Worm (Caenorhabditis elegans) whole organism, mixed stage, embryonic: ENCODE measurements around the gene F39B3.3.
"Not testable (repeated sequence)": the region's sequence is repeated elsewhere in the genome, so short reads cannot be mapped to it uniquely, and the experiment has no call there.

ENCODE experiments used
- elt-1 ChIP-seq: sonication (generic microtip); optimal IDR thresholded peaks from 2 replicates; lab custom pipeline; 2017; ENCODE audit warnings: missing genetic modification characterization, mild to moderate bottlenecking, missing compliant biosample characterization, antibody characterized with exemption, moderate library complexity, borderline replicate concordance; ENCODE audit not compliant: insufficient read depth
- elt-3 ChIP-seq: fragments of 150-350 bp; optimal IDR thresholded peaks from 2 replicates; lab custom pipeline; 2014; ENCODE audit warnings: missing biosample characterization, missing genetic modification characterization
- lin-13 ChIP-seq: fragments of 150-350 bp; optimal IDR thresholded peaks from 2 replicates; lab custom pipeline; 2014; ENCODE audit warnings: missing biosample characterization, missing genetic modification characterization
- lsy-2 ChIP-seq: fragments of 150-350 bp; optimal IDR thresholded peaks from 2 replicates; lab custom pipeline; 2014; ENCODE audit warnings: missing biosample characterization, missing genetic modification characterization
- mab-5 ChIP-seq: fragments of 150-350 bp; optimal IDR thresholded peaks from 2 replicates; lab custom pipeline; 2014; ENCODE audit warnings: missing biosample characterization, missing genetic modification characterization
- nhr-12 ChIP-seq: fragments of 150-350 bp; optimal IDR thresholded peaks from 2 replicates; lab custom pipeline; 2014; ENCODE audit warnings: missing biosample characterization, missing genetic modification characterization
- nhr-28 ChIP-seq: fragments of 150-350 bp; optimal IDR thresholded peaks from 2 replicates; lab custom pipeline; 2014; ENCODE audit warnings: missing biosample characterization, missing genetic modification characterization
- nhr-76 ChIP-seq: sonication (generic microtip); optimal IDR thresholded peaks from 2 replicates; lab custom pipeline; 2017; ENCODE audit warnings: missing biosample characterization, missing genetic modification characterization
- pha-4 ChIP-seq: fragments of 150-350 bp; optimal IDR thresholded peaks from 2 replicates; lab custom pipeline; 2018; ENCODE audit warnings: missing biosample characterization, missing genetic modification reagents, missing genetic modification characterization
- snpc-4 ChIP-seq: fragments of 150-350 bp; optimal IDR thresholded peaks from 2 replicates; lab custom pipeline; 2014; ENCODE audit warnings: missing biosample characterization, missing genetic modification characterization
- sptf-1 ChIP-seq: sonication (generic microtip); optimal IDR thresholded peaks from 2 replicates; lab custom pipeline; 2017; ENCODE audit warnings: mild to moderate bottlenecking, missing genetic modification characterization, moderate library complexity, missing compliant biosample characterization
- unc-39 ChIP-seq: fragments of 150-350 bp; optimal IDR thresholded peaks from 2 replicates; lab custom pipeline; 2014; ENCODE audit warnings: missing biosample characterization, missing genetic modification characterization
- unc-62 ChIP-seq: fragments of 150-350 bp; optimal IDR thresholded peaks from 2 replicates; lab custom pipeline; 2014; ENCODE audit warnings: missing biosample characterization, missing genetic modification reagents, missing genetic modification characterization
- ztf-11 ChIP-seq: fragments of 150-350 bp; optimal IDR thresholded peaks from 2 replicates; lab custom pipeline; 2014; ENCODE audit warnings: missing biosample characterization, missing genetic modification characterization

DNA sequence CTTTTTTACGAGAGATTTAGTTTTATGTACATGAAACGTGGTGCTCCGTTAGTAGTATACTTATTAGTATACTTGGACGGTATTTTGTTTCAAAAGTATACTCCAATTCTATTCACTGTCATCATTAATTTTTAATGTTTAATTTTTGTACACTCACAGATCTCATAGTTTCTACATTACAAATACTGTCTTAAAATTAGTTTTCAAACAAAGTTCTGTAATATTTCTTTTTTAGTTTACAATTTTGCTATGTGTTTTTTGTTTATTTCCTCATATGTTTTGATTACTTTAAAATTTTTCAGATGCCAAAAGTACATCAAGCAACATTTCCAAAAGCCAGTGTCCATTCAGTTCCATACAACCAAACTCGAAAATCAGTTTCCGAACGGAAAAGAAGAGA is 28.2 kb downstream of the F39B3.3 start, which contains the start of gene hlh-28:
- not testable (repeated sequence) for TF ChIP-seq pha-4 (tag; lab: Kevin White, UChicago); unc-62 (GFP tag; lab: Kevin White, UChicago); nhr-12 (tag; lab: Kevin White, UChicago); mab-5 (tag; lab: Kevin White, UChicago); lin-13 (tag; lab: Kevin White, UChicago); elt-3; nhr-28 (tag; lab: Kevin White, UChicago); sptf-1 (tag; lab: Kevin White, UChicago); snpc-4 (tag; lab: Kevin White, UChicago); nhr-76 (tag; lab: Kevin White, UChicago); elt-1 (tag; lab: Kevin White, UChicago); unc-39 (tag; lab: Kevin White, UChicago); lsy-2 (tag; lab: Kevin White, UChicago); ztf-11 (tag; lab: Kevin White, UChicago)
